Worm (Caenorhabditis elegans) whole organism, young adult: ENCODE measurements around the gene C28C12.11.
A peak's percentile ranks its signal among the peaks of the same experiment; 100 is the strongest.

Experiments
- B0035.1 ChIP-seq: sonication (generic microtip); optimal IDR thresholded peaks from 2 replicates; lab custom pipeline; 2016; ENCODE audit warnings: missing genetic modification characterization, mild to moderate bottlenecking, missing compliant biosample characterization, missing genotype, missing genetic modification reagents
- B0336.3 ChIP-seq: fragments of 200-800 bp; sonication (Bioruptor generic); IDR thresholded peaks from 2 replicates; pipeline ENCODE4 v1.3.6; 2022; ENCODE audit warnings: missing genetic modification characterization, missing compliant biosample characterization
- F10E7.11 ChIP-seq: sonication (generic microtip); optimal IDR thresholded peaks from 2 replicates; lab custom pipeline; 2017; ENCODE audit warnings: mild to moderate bottlenecking, missing genetic modification characterization, moderate library complexity, missing compliant biosample characterization
- F37B4.10 ChIP-seq: fragments of 200-800 bp; sonication (Bioruptor generic); IDR thresholded peaks from 2 replicates; pipeline ENCODE4 v1.3.6; 2022; ENCODE audit warnings: missing genetic modification characterization, missing compliant biosample characterization
- F39B2.1 ChIP-seq: fragments of 200-800 bp; sonication (Bioruptor generic); IDR thresholded peaks from 2 replicates; pipeline ENCODE4 v1.3.6; 2022; ENCODE audit warnings: missing genetic modification reagents, missing genetic modification characterization, missing compliant biosample characterization
- F52B5.7 ChIP-seq: sonication (generic microtip); optimal IDR thresholded peaks from 2 replicates; lab custom pipeline; 2016; ENCODE audit warnings: mild to moderate bottlenecking, missing genetic modification characterization, missing compliant biosample characterization
- F55B11.4 ChIP-seq: sonication (generic microtip); optimal IDR thresholded peaks from 2 replicates; lab custom pipeline; 2016; ENCODE audit warnings: missing compliant biosample characterization, missing genetic modification characterization, borderline replicate concordance; ENCODE audit not compliant: insufficient read depth
- F57A8.1 ChIP-seq: fragments of 200-800 bp; sonication (Bioruptor generic); optimal IDR thresholded peaks from 2 replicates; lab custom pipeline; 2018; ENCODE audit warnings: mild to moderate bottlenecking, missing genetic modification characterization, moderate library complexity, missing compliant biosample characterization
- K12H6.12 ChIP-seq: fragments of 200-800 bp; sonication (Bioruptor generic); optimal IDR thresholded peaks from 2 replicates; lab custom pipeline; 2018; ENCODE audit warnings: mild to moderate bottlenecking, missing genetic modification characterization, missing compliant biosample characterization
- ama-1 ChIP-seq, 3 experiments: fragments of 150-350 bp in 1 of 3; sonication (generic microtip) in 2 of 3; optimal IDR thresholded peaks; 2 replicates each; lab custom pipeline; 2014 to 2018; ENCODE audit warnings: missing biosample characterization in 2 of 3, missing genetic modification characterization in 2 of 3, missing genetic modification reagents in 2 of 3
- aptf-2 ChIP-seq: fragments of 200-800 bp; sonication (Bioruptor generic); conservative IDR thresholded peaks from 2 replicates; pipeline ENCODE4 v1.3.6; 2022; ENCODE audit warnings: missing genetic modification reagents, missing genetic modification characterization, missing compliant biosample characterization
- aptf-3 ChIP-seq: fragments of 200-800 bp; sonication (Bioruptor generic); IDR thresholded peaks from 2 replicates; pipeline ENCODE4 v1.3.6; 2022; ENCODE audit warnings: missing genetic modification characterization, missing compliant biosample characterization
- atf-7 ChIP-seq: sonication (generic microtip); optimal IDR thresholded peaks from 2 replicates; lab custom pipeline; 2017; ENCODE audit warnings: mild to moderate bottlenecking, missing genetic modification characterization, missing compliant biosample characterization
- attf-3 ChIP-seq: fragments of 200-800 bp; sonication (Bioruptor generic); conservative IDR thresholded peaks from 2 replicates; pipeline ENCODE4 v1.3.6; 2022; ENCODE audit warnings: missing genetic modification reagents, missing genetic modification characterization, missing compliant biosample characterization
- cebp-2 ChIP-seq: fragments of 200-800 bp; sonication (Bioruptor generic); IDR thresholded peaks from 2 replicates; pipeline ENCODE4 v1.3.6; 2022; ENCODE audit warnings: missing genetic modification characterization, missing compliant biosample characterization
- ceh-27 ChIP-seq: fragments of 200-800 bp; sonication (Bioruptor generic); optimal IDR thresholded peaks from 2 replicates; lab custom pipeline; 2018; ENCODE audit warnings: mild to moderate bottlenecking, missing genetic modification characterization, moderate library complexity, missing compliant biosample characterization
- ceh-40 ChIP-seq: fragments of 200-800 bp; sonication (Bioruptor generic); IDR thresholded peaks from 2 replicates; pipeline ENCODE4 v1.3.6; 2022; ENCODE audit warnings: missing genetic modification characterization, missing compliant biosample characterization
- die-1 ChIP-seq: sonication (generic microtip); optimal IDR thresholded peaks from 2 replicates; lab custom pipeline; 2016; ENCODE audit warnings: missing genotype, mild to moderate bottlenecking, missing genetic modification characterization, missing compliant biosample characterization
- dpl-1 ChIP-seq: fragments of 150-350 bp; optimal IDR thresholded peaks from 2 replicates; lab custom pipeline; 2014; ENCODE audit warnings: missing biosample characterization, missing genetic modification reagents, missing genetic modification characterization
- hlh-26 ChIP-seq: fragments of 200-800 bp; sonication (Bioruptor generic); conservative IDR thresholded peaks from 2 replicates; pipeline ENCODE4 v1.3.6; 2022; ENCODE audit warnings: missing genetic modification reagents, missing genetic modification characterization, missing compliant biosample characterization
- hmg-1.2 ChIP-seq: fragments of 200-800 bp; sonication (Bioruptor generic); IDR thresholded peaks from 2 replicates; pipeline ENCODE4 v1.3.6; 2022; ENCODE audit warnings: missing genetic modification reagents, missing genetic modification characterization, missing compliant biosample characterization
- hsf-1 ChIP-seq: fragments of 200-800 bp; sonication (Bioruptor generic); IDR thresholded peaks from 2 replicates; pipeline ENCODE4 v1.3.6; 2022; ENCODE audit warnings: missing genetic modification reagents, missing genetic modification characterization, missing compliant biosample characterization
- lin-35 ChIP-seq, 3 experiments: fragments of 150-350 bp in 2 of 3; sonication (generic microtip) in 1 of 3; optimal IDR thresholded peaks; 2 replicates each; lab custom pipeline; 2014 to 2018; ENCODE audit warnings: missing biosample characterization in 3 of 3, missing genetic modification characterization in 3 of 3, missing genetic modification reagents in 3 of 3
- lsl-1 ChIP-seq: fragments of 200-800 bp; sonication (Bioruptor generic); optimal IDR thresholded peaks from 2 replicates; lab custom pipeline; 2018; ENCODE audit warnings: mild to moderate bottlenecking, missing genetic modification characterization, moderate library complexity, missing compliant biosample characterization
- lsy-27 ChIP-seq: sonication (generic microtip); optimal IDR thresholded peaks from 2 replicates; lab custom pipeline; 2017; ENCODE audit warnings: missing genetic modification characterization, mild to moderate bottlenecking, missing compliant biosample characterization, antibody characterized with exemption, missing genotype, borderline replicate concordance; ENCODE audit not compliant: insufficient read depth
- madf-8 ChIP-seq: fragments of 200-800 bp; sonication (Bioruptor generic); conservative IDR thresholded peaks from 2 replicates; pipeline ENCODE4 v1.3.6; 2022; ENCODE audit warnings: missing genetic modification reagents, missing genetic modification characterization, missing compliant biosample characterization
- mel-28 ChIP-seq: sonication (generic microtip); optimal IDR thresholded peaks from 2 replicates; lab custom pipeline; 2016; ENCODE audit warnings: borderline replicate concordance, mild to moderate bottlenecking, missing genetic modification characterization, missing compliant biosample characterization
- nhr-80 ChIP-seq: sonication (generic microtip); optimal IDR thresholded peaks from 2 replicates; lab custom pipeline; 2016; ENCODE audit warnings: missing genetic modification characterization, missing compliant biosample characterization
- pha-4 ChIP-seq: fragments of 150-350 bp; sonication (generic microtip); optimal IDR thresholded peaks from 2 replicates; lab custom pipeline; 2014; ENCODE audit warnings: missing biosample characterization, missing genetic modification reagents, missing genetic modification characterization
- rpc-1 ChIP-seq, 2 experiments: fragments of 150-350 bp in 1 of 2; sonication (generic microtip) in 1 of 2; optimal IDR thresholded peaks; 2 replicates each; lab custom pipeline; 2014 to 2018; ENCODE audit warnings: missing biosample characterization in 1 of 2, missing genetic modification characterization in 1 of 2, missing genetic modification reagents in 1 of 2, missing genotype in 1 of 2
- sea-2 ChIP-seq: fragments of 200-800 bp; sonication (Bioruptor generic); IDR thresholded peaks from 2 replicates; pipeline ENCODE4 v1.3.6; 2022; ENCODE audit warnings: missing genetic modification characterization, missing compliant biosample characterization
- snpc-3.4 ChIP-seq: sonication (generic microtip); optimal IDR thresholded peaks from 2 replicates; lab custom pipeline; 2017; ENCODE audit warnings: missing genetic modification characterization, mild to moderate bottlenecking, missing compliant biosample characterization, antibody characterized with exemption, moderate library complexity, missing genotype, missing genetic modification reagents
- sptf-2 ChIP-seq: fragments of 200-800 bp; sonication (Bioruptor generic); optimal IDR thresholded peaks from 2 replicates; lab custom pipeline; 2018; ENCODE audit warnings: mild to moderate bottlenecking, missing genetic modification characterization, missing compliant biosample characterization
- tbx-9 ChIP-seq: sonication (generic microtip); optimal IDR thresholded peaks from 2 replicates; lab custom pipeline; 2016; ENCODE audit warnings: borderline replicate concordance, missing genetic modification characterization, inconsistent platforms, missing compliant biosample characterization
- tlf-1 ChIP-seq: fragments of 200-800 bp; sonication (Bioruptor generic); optimal IDR thresholded peaks from 2 replicates; lab custom pipeline; 2018; ENCODE audit warnings: mild to moderate bottlenecking, missing genetic modification characterization, missing compliant biosample characterization
- unc-130 ChIP-seq: sonication (generic microtip); optimal IDR thresholded peaks from 2 replicates; lab custom pipeline; 2016; ENCODE audit warnings: missing genetic modification reagents, missing genetic modification characterization, missing compliant biosample characterization
- unc-62 ChIP-seq: fragments of 150-350 bp; optimal IDR thresholded peaks from 2 replicates; lab custom pipeline; 2014; ENCODE audit warnings: missing biosample characterization, missing genetic modification reagents, missing genetic modification characterization
- zfh-2 ChIP-seq: fragments of 200-800 bp; sonication (Bioruptor generic); conservative IDR thresholded peaks from 2 replicates; pipeline ENCODE4 v1.3.6; 2022; ENCODE audit warnings: missing genetic modification reagents, missing genetic modification characterization, missing compliant biosample characterization
- ztf-22 ChIP-seq: fragments of 200-800 bp; sonication (Bioruptor generic); optimal IDR thresholded peaks from 2 replicates; lab custom pipeline; 2018; ENCODE audit warnings: mild to moderate bottlenecking, missing genetic modification characterization, moderate library complexity, missing compliant biosample characterization
- ztf-25 ChIP-seq: fragments of 200-800 bp; sonication (Bioruptor generic); IDR thresholded peaks from 2 replicates; pipeline ENCODE4 v1.3.6; 2022; ENCODE audit warnings: missing genetic modification reagents, missing genetic modification characterization, missing compliant biosample characterization
- ztf-26 ChIP-seq: sonication (generic microtip); optimal IDR thresholded peaks from 2 replicates; lab custom pipeline; 2017; ENCODE audit warnings: missing genetic modification characterization, missing compliant biosample characterization
- ztf-6 ChIP-seq: fragments of 200-800 bp; sonication (Bioruptor generic); IDR thresholded peaks from 2 replicates; pipeline ENCODE4 v1.3.6; 2022; ENCODE audit warnings: missing genetic modification reagents, missing genetic modification characterization, missing compliant biosample characterization

Gene C28C12.11

ce11 chrIV:8453178-8453577 is 20.7 kb upstream of the C28C12.11 start (continued):
- TF ChIP-seq F10E7.11 (tag; lab: Kevin White, UChicago) (no peak), F52B5.7 (tag; lab: Kevin White, UChicago) (no peak), K12H6.12 (no peak), B0035.1 (tag; lab: Kevin White, UChicago) (no peak), ceh-27 (GFP tag; lab: Kevin White, UChicago) (no peak), atf-7 (tag; lab: Kevin White, UChicago) (peak; percentile 26), unc-62 (GFP tag; lab: Kevin White, UChicago) (no peak), ztf-22 (GFP tag; lab: Kevin White, UChicago) (no peak), aptf-3 (GFP tag; lab: Robert Waterston, UW) (no peak), pha-4 (tag; lab: Kevin White, UChicago) (no peak), madf-8 (GFP tag; lab: Robert Waterston, UW) (no peak), F39B2.1 (GFP tag; lab: Robert Waterston, UW) (no peak), sea-2 (no peak), hmg-1.2 (GFP tag; lab: Robert Waterston, UW) (no peak), B0336.3 (GFP tag; lab: Robert Waterston, UW) (no peak), ama-1 (optimal IDR thresholded peaks at IDR 0.05; lab: Kevin White, UChicago) (no peak), ama-1 (GFP tag; optimal IDR thresholded peaks at IDR 0.05; lab: Kevin White, UChicago) (no peak), hsf-1 (GFP tag; lab: Robert Waterston, UW) (no peak), zfh-2 (GFP tag; lab: Robert Waterston, UW) (no peak), nhr-80 (tag; lab: Kevin White, UChicago) (peak; percentile 86), snpc-3.4 (tag; lab: Kevin White, UChicago) (no peak), dpl-1 (GFP tag; lab: Kevin White, UChicago) (no peak), tlf-1 (no peak), ztf-26 (tag; lab: Kevin White, UChicago) (no peak), attf-3 (GFP tag; lab: Robert Waterston, UW) (no peak)

ce11 chrIV:8454076-8454475 is 19.8 kb upstream of the C28C12.11 start:
- TF ChIP-seq F52B5.7 (tag; lab: Kevin White, UChicago) (no peak), F55B11.4 (tag; lab: Kevin White, UChicago) (no peak), sptf-2 (GFP tag; lab: Kevin White, UChicago) (no peak), ztf-25 (GFP tag; lab: Robert Waterston, UW) (no peak), nhr-80 (tag; lab: Kevin White, UChicago) (peak; percentile 3)

ce11 chrIV:8456899-8457298 is 17.0 kb upstream of the C28C12.11 start, which contains the start of gene syx-4:
syx-4 (plus strand) TSS chrIV:8457280.
- TF ChIP-seq cebp-2 (GFP tag; lab: Robert Waterston, UW) (no peak), attf-3 (GFP tag; lab: Robert Waterston, UW) (peak; percentile 82), lsl-1 (GFP tag; lab: Kevin White, UChicago) (peak; percentile 25)

ce11 chrIV:8460208-8460607 is 13.6 kb upstream of the C28C12.11 start, which contains the start of gene ant-1.4:
ant-1.4 (minus strand) TSS chrIV:8460308.
- TF ChIP-seq ztf-6 (GFP tag; lab: Robert Waterston, UW) = no peak
- no peak for TF ChIP-seq ceh-40 (GFP tag; lab: Robert Waterston, UW)
- TF ChIP-seq F57A8.1 (GFP tag; lab: Kevin White, UChicago) = no peak
- no peak for TF ChIP-seq F37B4.10
- no peak for TF ChIP-seq unc-130 (GFP tag; lab: Kevin White, UChicago)
- no peak for TF ChIP-seq hlh-26 (GFP tag; lab: Robert Waterston, UW)
- TF ChIP-seq mel-28 (tag; lab: Kevin White, UChicago) = no peak
- TF ChIP-seq tbx-9 = no peak
- no peak for TF ChIP-seq lin-35 (GFP tag; optimal IDR thresholded peaks at IDR 0.05; lab: Kevin White, UChicago)
- no peak for TF ChIP-seq aptf-2 (GFP tag; lab: Robert Waterston, UW)
- no peak for TF ChIP-seq rpc-1 (optimal IDR thresholded peaks at IDR 0.05; lab: Kevin White, UChicago)
- no peak for TF ChIP-seq rpc-1 (tag; optimal IDR thresholded peaks at IDR 0.05; lab: Kevin White, UChicago)
- TF ChIP-seq lsy-27 (tag; lab: Kevin White, UChicago) = no peak
- TF ChIP-seq die-1 (tag; lab: Kevin White, UChicago) = no peak
- TF ChIP-seq unc-62 (GFP tag; lab: Kevin White, UChicago) = no peak
- TF ChIP-seq, all 124 proteins: peak for 0
